Fruit fly (Drosophila melanogaster) whole organism, embryonic: ENCODE results near the gene Gr64f.

Experiments
- ATbp ChIP-seq: fragments of 200-800 bp; sonication (Bioruptor generic); optimal IDR thresholded peaks from 2 replicates; lab custom pipeline; 2017; ENCODE audit warnings: missing biosample characterization, mild to moderate bottlenecking, missing genetic modification characterization, missing genetic modification reagents
- B-H2 ChIP-seq: fragments of 200-800 bp; sonication (Bioruptor generic); optimal IDR thresholded peaks from 2 replicates; lab custom pipeline; 2018; ENCODE audit warnings: missing biosample characterization, mild to moderate bottlenecking, missing genetic modification characterization
- Bteb2 ChIP-seq: fragments of 200-800 bp; sonication (Bioruptor generic); optimal IDR thresholded peaks from 2 replicates; lab custom pipeline; 2016; ENCODE audit warnings: missing biosample characterization, missing genetic modification characterization
- CG10431 ChIP-seq: fragments of 200-800 bp; sonication (Bioruptor generic); optimal IDR thresholded peaks from 3 replicates; lab custom pipeline; 2018; ENCODE audit warnings: missing biosample characterization, mild to moderate bottlenecking, missing genetic modification characterization
- CG11398 ChIP-seq: fragments of 200-800 bp; sonication (Bioruptor generic); optimal IDR thresholded peaks from 2 replicates; lab custom pipeline; 2016; ENCODE audit warnings: missing biosample characterization, missing genetic modification characterization
- CG11560 ChIP-seq: fragments of 200-800 bp; sonication (Bioruptor generic); IDR thresholded peaks from 3 replicates; pipeline ENCODE4 v1.3.6; 2022; ENCODE audit warnings: missing biosample characterization, missing genetic modification characterization
- CG12744 ChIP-seq: fragments of 200-800 bp; sonication (Bioruptor generic); optimal IDR thresholded peaks from 2 replicates; lab custom pipeline; 2016; ENCODE audit warnings: missing biosample characterization, missing genetic modification characterization
- CG13287 ChIP-seq: fragments of 200-800 bp; sonication (Bioruptor generic); IDR thresholded peaks from 2 replicates; pipeline ENCODE4 v1.3.6; 2022; ENCODE audit warnings: missing biosample characterization, missing genetic modification characterization; ENCODE audit not compliant: partially characterized antibody
- CG1529 ChIP-seq: fragments of 200-800 bp; sonication (Bioruptor generic); optimal IDR thresholded peaks from 3 replicates; lab custom pipeline; 2018; ENCODE audit warnings: missing biosample characterization, missing genetic modification characterization
- CG16815 ChIP-seq: fragments of 200-800 bp; sonication (Bioruptor generic); optimal IDR thresholded peaks from 3 replicates; lab custom pipeline; 2017; ENCODE audit warnings: missing biosample characterization, mild to moderate bottlenecking, missing genetic modification characterization
- CG17328 ChIP-seq: fragments of 200-800 bp; sonication (Bioruptor generic); IDR thresholded peaks from 2 replicates; pipeline ENCODE4 v1.3.6; 2022; ENCODE audit warnings: missing biosample characterization, missing genetic modification characterization
- CG18599 ChIP-seq: fragments of 200-800 bp; sonication (Bioruptor generic); optimal IDR thresholded peaks from 3 replicates; lab custom pipeline; 2017; ENCODE audit warnings: missing biosample characterization, missing genetic modification characterization, mild to moderate bottlenecking, moderate library complexity, missing genetic modification reagents
- CG30020 ChIP-seq: fragments of 200-800 bp; optimal IDR thresholded peaks from 2 replicates; lab custom pipeline; 2019; ENCODE audit warnings: missing biosample characterization, mild to moderate bottlenecking, missing genetic modification characterization, moderate library complexity
- CG30403 ChIP-seq: fragments of 200-800 bp; sonication (Bioruptor generic); optimal IDR thresholded peaks from 3 replicates; lab custom pipeline; 2016; ENCODE audit warnings: missing biosample characterization, missing genetic modification characterization
- CG30431 ChIP-seq: fragments of 200-800 bp; sonication (Bioruptor generic); optimal IDR thresholded peaks from 2 replicates; lab custom pipeline; 2017; ENCODE audit warnings: missing biosample characterization, missing genetic modification characterization
- CG34224 ChIP-seq: fragments of 200-800 bp; sonication (Bioruptor generic); IDR thresholded peaks from 3 replicates; pipeline ENCODE4 v1.3.6; 2022; ENCODE audit warnings: missing biosample characterization, missing genetic modification characterization; ENCODE audit not compliant: partially characterized antibody
- CG5180 ChIP-seq: fragments of 200-800 bp; sonication (Bioruptor generic); optimal IDR thresholded peaks from 3 replicates; lab custom pipeline; 2017; ENCODE audit warnings: missing biosample characterization, missing genetic modification characterization, mild to moderate bottlenecking, moderate library complexity, missing genetic modification reagents
- CG6765 ChIP-seq: fragments of 200-800 bp; sonication (Bioruptor generic); optimal IDR thresholded peaks from 3 replicates; lab custom pipeline; 2017; ENCODE audit warnings: missing biosample characterization, mild to moderate bottlenecking, missing genetic modification characterization
- CG7928 ChIP-seq: fragments of 200-800 bp; sonication (Bioruptor generic); optimal IDR thresholded peaks from 2 replicates; lab custom pipeline; 2017; ENCODE audit warnings: missing biosample characterization, mild to moderate bottlenecking, missing genetic modification characterization
- CG8281 ChIP-seq: fragments of 200-800 bp; sonication (Bioruptor generic); optimal IDR thresholded peaks from 2 replicates; lab custom pipeline; 2018; ENCODE audit warnings: missing biosample characterization, mild to moderate bottlenecking, missing genetic modification characterization, moderate library complexity
- CG8290 ChIP-seq, 3 experiments: fragments of 200-800 bp; sonication (Bioruptor generic); optimal IDR thresholded peaks; 2 replicates each; lab custom pipeline; 2016 to 2019; ENCODE audit warnings: missing biosample characterization in 3 of 3, missing genetic modification characterization in 3 of 3, mild to moderate bottlenecking in 2 of 3, moderate library complexity in 1 of 3
- CG8359 ChIP-seq: fragments of 200-800 bp; sonication (Bioruptor generic); optimal IDR thresholded peaks from 2 replicates; lab custom pipeline; 2017; ENCODE audit warnings: missing biosample characterization, mild to moderate bottlenecking, missing genetic modification characterization, borderline replicate concordance
- CG9727 ChIP-seq: fragments of 200-800 bp; sonication (Bioruptor generic); optimal IDR thresholded peaks from 3 replicates; lab custom pipeline; 2017; ENCODE audit warnings: missing biosample characterization, mild to moderate bottlenecking, missing genetic modification characterization
- D19B ChIP-seq: fragments of 200-800 bp; sonication (Bioruptor generic); optimal IDR thresholded peaks from 2 replicates; lab custom pipeline; 2017; ENCODE audit warnings: missing biosample characterization, mild to moderate bottlenecking, missing genetic modification characterization
- Dll ChIP-seq: fragments of 200-800 bp; sonication (Bioruptor generic); IDR thresholded peaks from 4 replicates; pipeline ENCODE4 v1.3.6; 2022; ENCODE audit warnings: missing biosample characterization, missing genetic modification characterization; ENCODE audit not compliant: partially characterized antibody
- ERR ChIP-seq: fragments of 200-800 bp; sonication (Bioruptor generic); optimal IDR thresholded peaks from 2 replicates; lab custom pipeline; 2016; ENCODE audit warnings: missing biosample characterization, missing genetic modification characterization
- Ets65A ChIP-seq: fragments of 200-800 bp; sonication (Bioruptor generic); peaks from one replicate; lab custom pipeline; 2016; ENCODE audit warnings: missing biosample characterization, missing genetic modification characterization
- H2.0 ChIP-seq: fragments of 200-800 bp; sonication (Bioruptor generic); IDR thresholded peaks from 2 replicates; pipeline ENCODE4 v1.3.6; 2022; ENCODE audit warnings: missing biosample characterization, missing genetic modification characterization
- HHEX ChIP-seq: fragments of 200-800 bp; sonication (Bioruptor generic); optimal IDR thresholded peaks from 3 replicates; lab custom pipeline; 2017; ENCODE audit warnings: missing biosample characterization, mild to moderate bottlenecking, missing genetic modification characterization, missing genetic modification reagents
- Sry-δ ChIP-seq: fragments of 200-800 bp; sonication (Bioruptor generic); optimal IDR thresholded peaks from 2 replicates; lab custom pipeline; 2016; ENCODE audit warnings: missing biosample characterization, missing genetic modification characterization
- Xbp1 ChIP-seq: fragments of 200-800 bp; sonication (Bioruptor generic); optimal IDR thresholded peaks from 3 replicates; lab custom pipeline; 2016; ENCODE audit warnings: missing biosample characterization, mild to moderate bottlenecking, missing genetic modification characterization
- cas ChIP-seq: fragments of 200-800 bp; sonication (Bioruptor generic); IDR thresholded peaks from 2 replicates; pipeline ENCODE4 v1.3.6; 2022; ENCODE audit warnings: missing biosample characterization, missing genetic modification characterization
- chn ChIP-seq: fragments of 200-800 bp; sonication (Bioruptor generic); optimal IDR thresholded peaks from 2 replicates; lab custom pipeline; 2016; ENCODE audit warnings: missing biosample characterization, missing genetic modification characterization
- crol ChIP-seq: fragments of 200-800 bp; sonication (Bioruptor generic); IDR thresholded peaks from 2 replicates; pipeline ENCODE4 v1.3.6; 2022; ENCODE audit warnings: missing biosample characterization, missing genetic modification characterization
- ems ChIP-seq: fragments of 200-800 bp; sonication (Bioruptor generic); optimal IDR thresholded peaks from 3 replicates; lab custom pipeline; 2016; ENCODE audit warnings: missing biosample characterization, missing genetic modification characterization
- esg ChIP-seq: fragments of 200-800 bp; sonication (Bioruptor generic); conservative IDR thresholded peaks from 2 replicates; pipeline ENCODE4 v1.3.6; 2022; ENCODE audit warnings: missing biosample characterization, missing genetic modification characterization
- fd3F ChIP-seq: fragments of 200-800 bp; sonication (Bioruptor generic); optimal IDR thresholded peaks from 2 replicates; lab custom pipeline; 2018; ENCODE audit warnings: missing biosample characterization, mild to moderate bottlenecking, missing genetic modification characterization, moderate library complexity
- fu2 ChIP-seq: fragments of 200-800 bp; sonication (Bioruptor generic); optimal IDR thresholded peaks from 2 replicates; lab custom pipeline; 2016; ENCODE audit warnings: missing biosample characterization, missing genetic modification characterization
- gcm ChIP-seq: fragments of 200-800 bp; sonication (Bioruptor generic); optimal IDR thresholded peaks from 2 replicates; lab custom pipeline; 2019; ENCODE audit warnings: missing biosample characterization, mild to moderate bottlenecking, missing genetic modification characterization, moderate library complexity
- grau ChIP-seq: fragments of 200-800 bp; optimal IDR thresholded peaks from 3 replicates; lab custom pipeline; 2019; ENCODE audit warnings: missing biosample characterization, mild to moderate bottlenecking, missing genetic modification characterization, moderate library complexity
- gt ChIP-seq: fragments of 200-800 bp; sonication (Bioruptor generic); IDR thresholded peaks from 2 replicates; pipeline ENCODE4 v1.3.6; 2022; ENCODE audit warnings: missing biosample characterization, missing genetic modification characterization
- ind ChIP-seq: fragments of 200-800 bp; sonication (Bioruptor generic); optimal IDR thresholded peaks from 3 replicates; lab custom pipeline; 2016; ENCODE audit warnings: missing biosample characterization, missing genetic modification characterization
- mam ChIP-seq: fragments of 200-800 bp; sonication (Bioruptor generic); optimal IDR thresholded peaks from 3 replicates; lab custom pipeline; 2016; ENCODE audit warnings: missing biosample characterization, missing genetic modification characterization
- pfk ChIP-seq: fragments of 200-800 bp; sonication (Bioruptor generic); optimal IDR thresholded peaks from 2 replicates; lab custom pipeline; 2018; ENCODE audit warnings: missing biosample characterization, mild to moderate bottlenecking, missing genetic modification characterization, moderate library complexity
- ro ChIP-seq: fragments of 200-800 bp; sonication (Bioruptor generic); IDR thresholded peaks from 2 replicates; pipeline ENCODE4 v1.3.6; 2022; ENCODE audit warnings: missing biosample characterization, missing genetic modification characterization
- sima ChIP-seq: fragments of 200-800 bp; sonication (Bioruptor generic); optimal IDR thresholded peaks from 2 replicates; lab custom pipeline; 2016; ENCODE audit warnings: missing biosample characterization, missing genetic modification characterization
- so ChIP-seq: fragments of 200-800 bp; sonication (Bioruptor generic); IDR thresholded peaks from 3 replicates; pipeline ENCODE4 v1.3.6; 2022; ENCODE audit warnings: missing biosample characterization, missing genetic modification characterization
- trh ChIP-seq: fragments of 200-800 bp; sonication (Bioruptor generic); optimal IDR thresholded peaks from 2 replicates; lab custom pipeline; 2016; ENCODE audit warnings: missing biosample characterization, missing genetic modification characterization
- vnd ChIP-seq: fragments of 200-800 bp; sonication (Bioruptor generic); IDR thresholded peaks from 3 replicates; pipeline ENCODE4 v1.3.6; 2022; ENCODE audit warnings: missing biosample characterization, missing genetic modification characterization; ENCODE audit not compliant: partially characterized antibody
- wdn ChIP-seq: fragments of 200-800 bp; sonication (Bioruptor generic); IDR thresholded peaks from 2 replicates; pipeline ENCODE4 v1.3.6; 2022; ENCODE audit warnings: missing biosample characterization, missing genetic modification characterization
- zfh2 ChIP-seq: fragments of 200-800 bp; sonication (Bioruptor generic); optimal IDR thresholded peaks from 2 replicates; lab custom pipeline; 2016; ENCODE audit warnings: missing biosample characterization, missing genetic modification characterization

Gene Gr64f

dm6 chr3L:4000711-4001110, 34.9 kb upstream of the Gr64f start (continued):
- TF ChIP-seq sima (GFP tag; lab: Kevin White, UChicago) (no peak), gcm (GFP tag; lab: Kevin White, UChicago) (no peak), Dll (GFP tag; lab: Robert Waterston, UW) (no peak), CG17328 (GFP tag; lab: Robert Waterston, UW) (no peak), zfh2 (GFP tag; lab: Kevin White, UChicago) (no peak), Sry-δ (GFP tag; lab: Kevin White, UChicago) (no peak), CG30431 (no peak), cas (GFP tag; lab: Robert Waterston, UW) (no peak), so (GFP tag; lab: Robert Waterston, UW) (no peak), CG30403 (GFP tag; lab: Kevin White, UChicago) (peak; percentile 33), CG10431 (GFP tag; lab: Kevin White, UChicago) (no peak), CG11560 (tag; lab: Robert Waterston, UW) (no peak), ems (GFP tag; lab: Kevin White, UChicago) (no peak), mam (GFP tag; lab: Kevin White, UChicago) (no peak), Bteb2 (GFP tag; lab: Kevin White, UChicago) (no peak), ERR (no peak), ro (GFP tag; lab: Robert Waterston, UW) (no peak), esg (GFP tag; lab: Robert Waterston, UW) (0 out of 2 replicates have a peak, but pooled peaks have one; percentile 16), CG5180 (GFP tag; lab: Kevin White, UChicago) (no peak), grau (tag; lab: Kevin White, UChicago) (peak; percentile 64), CG34224 (no peak), CG16815 (GFP tag; lab: Kevin White, UChicago) (no peak), ATbp (GFP tag; lab: Kevin White, UChicago) (no peak), HHEX (no peak), CG18599 (GFP tag; lab: Kevin White, UChicago) (peak; percentile 49), Xbp1 (GFP tag; lab: Kevin White, UChicago) (peak; percentile 54), fu2 (no peak), crol (GFP tag; lab: Robert Waterston, UW) (no peak), Ets65A (GFP tag; lab: Kevin White, UChicago) (peak; percentile 86), CG8290 (GFP tag; optimal IDR thresholded peaks at IDR 0.05; lab: Kevin White, UChicago) (no peak), CG8290 (tag; optimal IDR thresholded peaks at IDR 0.05; lab: Kevin White, UChicago) (no peak), CG12744 (GFP tag; lab: Kevin White, UChicago) (no peak), CG6765 (GFP tag; lab: Kevin White, UChicago) (peak; percentile 4), CG7928 (GFP tag; lab: Kevin White, UChicago) (no peak), CG30020 (tag; lab: Kevin White, UChicago) (no peak), CG11398 (GFP tag; lab: Kevin White, UChicago) (no peak), H2.0 (GFP tag; lab: Robert Waterston, UW) (no peak), wdn (GFP tag; lab: Robert Waterston, UW) (no peak), CG8359 (no peak), CG13287 (GFP tag; lab: Robert Waterston, UW) (no peak), ind (peak; percentile 5), fd3F (peak; percentile 20), D19B (GFP tag; lab: Kevin White, UChicago) (no peak), B-H2 (GFP tag; lab: Kevin White, UChicago) (no peak), trh (GFP tag; lab: Kevin White, UChicago) (no peak), CG9727 (peak; percentile 59), gt (GFP tag; lab: Robert Waterston, UW) (no peak), CG1529 (GFP tag; lab: Kevin White, UChicago) (no peak), CG8281 (no peak), pfk (GFP tag; lab: Kevin White, UChicago) (no peak), chn (GFP tag; lab: Kevin White, UChicago) (no peak), vnd (GFP tag; lab: Robert Waterston, UW) (no peak)
